Worm (Caenorhabditis elegans): ENCODE data around the gene F56D5.5.

- TF ChIP-seq tab-1 (GFP tag; IDR thresholded peaks at IDR 0.05) = no peak
- TF ChIP-seq flt-1 (GFP tag; IDR thresholded peaks at IDR 0.05) = no peak
- TF ChIP-seq ztf-23 (GFP tag; IDR thresholded peaks at IDR 0.05) = no peak
- no peak for TF ChIP-seq T22C8.4 (GFP tag; IDR thresholded peaks at IDR 0.05)
Measured at ce11 chrIV:9381136-9381535, 26.8 kb downstream of the F56D5.5 start, which contains the start of gene C10C5.5.

All from whole organism, midembryonic.